Fruit fly (Drosophila melanogaster) whole organism: ENCODE measurements around the gene btn.

Experiments
- CG8478 ChIP-seq: fragments of >200 bp; optimal IDR thresholded peaks from 2 replicates; lab custom pipeline; 2018; ENCODE audit warnings: inconsistent platforms
- Dll ChIP-seq: fragments of >200 bp; optimal IDR thresholded peaks from 2 replicates; lab custom pipeline; 2017
- EcR ChIP-seq, 2 experiments: fragments of >200 bp; optimal IDR thresholded peaks; 2 replicates each; lab custom pipeline; 2017; ENCODE audit warnings: missing biosample characterization in 2 of 2, missing genetic modification characterization in 2 of 2, missing genetic modification reagents in 2 of 2
- pan ChIP-seq: fragments of >200 bp; optimal IDR thresholded peaks from 2 replicates; lab custom pipeline; 2017
- psq ChIP-seq: fragments of >200 bp; optimal IDR thresholded peaks from 2 replicates; lab custom pipeline; 2017
- usp ChIP-seq: fragments of >200 bp; optimal IDR thresholded peaks from 2 replicates; lab custom pipeline; 2017; ENCODE audit warnings: missing biosample characterization, missing genetic modification characterization, mixed read lengths

Gene btn

dm6 chr3R:22542773-22543411 is 43.5 kb downstream of the btn start:
- TF ChIP-seq pan (lab: Kevin White, UChicago), result no peak
- TF ChIP-seq usp (GFP tag; lab: Kevin White, UChicago), result no peak
- TF ChIP-seq Dll (lab: Kevin White, UChicago), result no peak
- TF ChIP-seq CG8478 (lab: Kevin White, UChicago), result no peak
- TF ChIP-seq EcR (GFP tag; optimal IDR thresholded peaks at IDR 0.05; lab: Kevin White, UChicago), result no peak
- TF ChIP-seq psq, result no peak

- TF ChIP-seq Dll (lab: Kevin White, UChicago) (no peak), pan (lab: Kevin White, UChicago) (no peak), CG8478 (lab: Kevin White, UChicago) (no peak), psq (no peak), EcR (GFP tag; optimal IDR thresholded peaks at IDR 0.05; lab: Kevin White, UChicago) (no peak), usp (GFP tag; lab: Kevin White, UChicago) (no peak)
Observed at dm6 chr3R:22540686-22541085, 45.7 kb downstream of the btn start.

- no peak for TF ChIP-seq EcR (GFP tag; optimal IDR thresholded peaks at IDR 0.05; lab: Kevin White, UChicago)
- TF ChIP-seq psq, result no peak
- TF ChIP-seq usp (GFP tag; lab: Kevin White, UChicago), result no peak
- TF ChIP-seq pan (lab: Kevin White, UChicago), result no peak
- TF ChIP-seq Dll (lab: Kevin White, UChicago), result no peak
- no peak for TF ChIP-seq CG8478 (lab: Kevin White, UChicago)
Observed at dm6 chr3R:22539762-22540161, 46.7 kb downstream of the btn start, which contains the start of gene CG5326. Gene CG5326, minus strand, starts transcription at chr3R:22539919.

- TF ChIP-seq pan (lab: Kevin White, UChicago), result no peak
- TF ChIP-seq EcR (GFP tag; optimal IDR thresholded peaks at IDR 0.05; lab: Kevin White, UChicago), result no peak
- no peak for TF ChIP-seq Dll (lab: Kevin White, UChicago)
- no peak for TF ChIP-seq CG8478 (lab: Kevin White, UChicago)
- no peak for TF ChIP-seq psq
- no peak for TF ChIP-seq usp (GFP tag; lab: Kevin White, UChicago)
Observed at dm6 chr3R:22538877-22539276, 47.5 kb downstream of the btn start.

dm6 chr3R:22536504-22537423 is 49.7 kb downstream of the btn start:
- TF ChIP-seq Dll (lab: Kevin White, UChicago) (no peak), CG8478 (lab: Kevin White, UChicago) (no peak), pan (lab: Kevin White, UChicago) (no peak), EcR (GFP tag; optimal IDR thresholded peaks at IDR 0.05; lab: Kevin White, UChicago) (no peak), usp (GFP tag; lab: Kevin White, UChicago) (no peak), psq (no peak)
